Worm (Caenorhabditis elegans) whole organism, L1 larva: ENCODE data around the gene mboa-2.

ENCODE experiments used
- ama-1 ChIP-seq: fragments of 150-350 bp; optimal IDR thresholded peaks from 2 replicates; lab custom pipeline; 2014
- blmp-1 ChIP-seq: fragments of 150-350 bp; optimal IDR thresholded peaks from 2 replicates; lab custom pipeline; 2014; ENCODE audit warnings: missing biosample characterization, missing genetic modification characterization
- ceh-82 ChIP-seq, 3 experiments: fragments of 150-350 bp in 1 of 3; sonication (generic microtip) in 2 of 3; optimal IDR thresholded peaks; 2 replicates each; lab custom pipeline; 2014 to 2017; ENCODE audit warnings: missing biosample characterization in 3 of 3, missing genetic modification characterization in 3 of 3
- elt-2 ChIP-seq: sonication (generic microtip); optimal IDR thresholded peaks from 2 replicates; lab custom pipeline; 2016; ENCODE audit warnings: missing genetic modification characterization, mild to moderate bottlenecking, inconsistent platforms, missing compliant biosample characterization, missing genetic modification reagents
- fkh-10 ChIP-seq: sonication (generic microtip); optimal IDR thresholded peaks from 2 replicates; lab custom pipeline; 2017; ENCODE audit warnings: missing biosample characterization, missing genetic modification reagents, missing genetic modification characterization
- hlh-4 ChIP-seq: sonication (generic microtip); optimal IDR thresholded peaks from 2 replicates; lab custom pipeline; 2016; ENCODE audit warnings: mild to moderate bottlenecking, missing genetic modification characterization, missing compliant biosample characterization
- isw-1 ChIP-seq: fragments of 200-800 bp; sonication (Bioruptor generic); IDR thresholded peaks from 2 replicates; pipeline ENCODE4 v1.3.6; 2022; ENCODE audit warnings: missing genetic modification characterization, missing compliant biosample characterization
- mdl-1 ChIP-seq, 2 experiments: fragments of 150-350 bp; optimal IDR thresholded peaks; 2 replicates each; lab custom pipeline; 2014 to 2017; ENCODE audit warnings: missing biosample characterization in 2 of 2, missing genetic modification characterization in 2 of 2, inconsistent platforms in 1 of 2
- nhr-85 ChIP-seq: sonication (generic microtip); peaks from one replicate; lab custom pipeline; 2016; ENCODE audit warnings: missing genetic modification characterization, inconsistent platforms, missing compliant biosample characterization
- pqm-1 ChIP-seq: sonication (generic microtip); optimal IDR thresholded peaks from 3 replicates; lab custom pipeline; 2017; ENCODE audit warnings: missing biosample characterization, missing genetic modification characterization
- rnt-1 ChIP-seq: sonication (generic microtip); optimal IDR thresholded peaks from 2 replicates; lab custom pipeline; 2016; ENCODE audit warnings: mild to moderate bottlenecking, missing genetic modification characterization, moderate library complexity, missing compliant biosample characterization
- snpc-4 ChIP-seq: fragments of 150-350 bp; optimal IDR thresholded peaks from 2 replicates; lab custom pipeline; 2014; ENCODE audit warnings: missing biosample characterization, missing genetic modification characterization
- snu-23 ChIP-seq: sonication (generic microtip); optimal IDR thresholded peaks from 2 replicates; lab custom pipeline; 2016; ENCODE audit warnings: missing genetic modification characterization, missing compliant biosample characterization

DNA sequence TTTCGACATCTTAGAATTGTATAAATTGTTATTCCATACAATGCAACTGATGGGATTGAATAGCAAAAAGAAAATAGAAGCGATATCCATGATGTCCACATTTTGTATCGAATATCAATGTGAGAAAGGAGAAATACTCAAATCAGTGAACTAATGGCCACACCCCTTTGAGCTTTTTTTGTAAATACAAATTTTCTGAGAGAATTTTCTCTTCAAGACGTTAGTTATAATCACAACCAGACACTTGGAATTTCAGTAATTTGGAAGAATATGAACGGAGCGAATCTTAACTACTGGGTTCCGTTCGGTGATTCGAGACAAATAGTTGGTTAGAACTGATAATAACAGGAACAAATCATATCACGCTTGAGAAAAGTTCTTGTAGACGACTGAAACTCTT is 39.5 kb upstream of the mboa-2 start, which contains the start of gene srg-41:
- TF ChIP-seq isw-1 (no peak), pqm-1 (tag; lab: Kevin White, UChicago) (no peak), blmp-1 (no peak), snpc-4 (tag; lab: Kevin White, UChicago) (no peak), elt-2 (tag; lab: Kevin White, UChicago) (no peak), ama-1 (lab: Kevin White, UChicago) (no peak), fkh-10 (GFP tag; lab: Kevin White, UChicago) (no peak), rnt-1 (tag; lab: Kevin White, UChicago) (no peak), hlh-4 (tag; lab: Kevin White, UChicago) (no peak), snu-23 (no peak), ceh-82 (tag; optimal IDR thresholded peaks at IDR 0.05; lab: Kevin White, UChicago) (no peak), mdl-1 (tag; optimal IDR thresholded peaks at IDR 0.05; lab: Kevin White, UChicago) (no peak), nhr-85 (no peak)
